Fruit fly (Drosophila melanogaster) Kc167 (cell line): ENCODE results near the gene CG4318.

ENCODE experiments used
- Sin3A ChIP-seq: fragments of >200 bp; optimal IDR thresholded peaks from 2 replicates; lab custom pipeline; 2018; ENCODE audit warnings: missing external identifiers
- h ChIP-seq: fragments of >200 bp; optimal IDR thresholded peaks from 3 replicates; lab custom pipeline; 2018; ENCODE audit warnings: missing external identifiers
- insv ChIP-seq: fragments of >200 bp; optimal IDR thresholded peaks from 3 replicates; lab custom pipeline; 2018; ENCODE audit warnings: missing external identifiers
- ttk ChIP-seq: sonication (Bioruptor generic); optimal IDR thresholded peaks from 2 replicates; lab custom pipeline; 2017; ENCODE audit warnings: missing external identifiers

- TF ChIP-seq Sin3A (lab: Kevin White, UChicago) (no peak), insv (lab: Kevin White, UChicago) (no peak), h (no peak), ttk (lab: Kevin White, UChicago) (no peak)
Observed at dm6 chrX:13159481-13159880, 4.8 kb upstream of the CG4318 start, which contains the start of the genes Bap60 and CG12096.
